Fruit fly (Drosophila melanogaster) whole organism, embryonic: ENCODE measurements around the gene CG46026.

Experiments
- Asciz ChIP-seq: fragments of 200-800 bp; sonication (Bioruptor generic); optimal IDR thresholded peaks from 2 replicates; lab custom pipeline; 2017; ENCODE audit warnings: missing biosample characterization, mild to moderate bottlenecking, missing genetic modification characterization, missing genetic modification reagents
- CG1024 ChIP-seq: fragments of 200-800 bp; sonication (Bioruptor generic); IDR thresholded peaks from 2 replicates; pipeline ENCODE4 v1.3.6; 2022; ENCODE audit warnings: missing biosample characterization, missing genetic modification characterization
- CG10274 ChIP-seq: fragments of 200-800 bp; sonication (Bioruptor generic); optimal IDR thresholded peaks from 3 replicates; lab custom pipeline; 2017; ENCODE audit warnings: missing biosample characterization, mild to moderate bottlenecking, missing genetic modification characterization
- CG10321 ChIP-seq: fragments of 200-800 bp; sonication (Bioruptor generic); IDR thresholded peaks from 2 replicates; pipeline ENCODE4 v1.3.6; 2022; ENCODE audit warnings: missing biosample characterization, missing genetic modification characterization
- CG11560 ChIP-seq: fragments of 200-800 bp; sonication (Bioruptor generic); IDR thresholded peaks from 3 replicates; pipeline ENCODE4 v1.3.6; 2022; ENCODE audit warnings: missing biosample characterization, missing genetic modification characterization
- CG11695 ChIP-seq: fragments of 200-800 bp; sonication (Bioruptor generic); IDR thresholded peaks from 3 replicates; pipeline ENCODE4 v1.3.6; 2022; ENCODE audit warnings: missing biosample characterization, missing genetic modification characterization
- CG12744 ChIP-seq: fragments of 200-800 bp; sonication (Bioruptor generic); optimal IDR thresholded peaks from 2 replicates; lab custom pipeline; 2016; ENCODE audit warnings: missing biosample characterization, missing genetic modification characterization
- CG14014 ChIP-seq: fragments of 200-800 bp; sonication (Bioruptor generic); IDR thresholded peaks from 2 replicates; pipeline ENCODE4 v1.3.6; 2022; ENCODE audit warnings: missing biosample characterization, missing genetic modification characterization
- CG14710 ChIP-seq: fragments of 200-800 bp; sonication (Bioruptor generic); optimal IDR thresholded peaks from 3 replicates; lab custom pipeline; 2019; ENCODE audit warnings: missing biosample characterization, mild to moderate bottlenecking, missing genetic modification characterization, moderate library complexity
- CG17568 ChIP-seq: fragments of 200-800 bp; sonication (Bioruptor generic); optimal IDR thresholded peaks from 2 replicates; lab custom pipeline; 2018; ENCODE audit warnings: missing biosample characterization, mild to moderate bottlenecking, missing genetic modification characterization, moderate library complexity
- CG17802 ChIP-seq: fragments of 200-800 bp; sonication (Bioruptor generic); optimal IDR thresholded peaks from 2 replicates; lab custom pipeline; 2018; ENCODE audit warnings: missing biosample characterization, mild to moderate bottlenecking, missing genetic modification characterization, moderate library complexity
- CG3847 ChIP-seq: fragments of 200-800 bp; sonication (Bioruptor generic); IDR thresholded peaks from 2 replicates; pipeline ENCODE4 v1.3.6; 2022; ENCODE audit warnings: missing biosample characterization, missing genetic modification characterization
- CG6854 ChIP-seq: fragments of 200-800 bp; sonication (Bioruptor generic); optimal IDR thresholded peaks from 3 replicates; lab custom pipeline; 2017; ENCODE audit warnings: missing biosample characterization, mild to moderate bottlenecking, missing genetic modification characterization
- CG7745 ChIP-seq: fragments of 200-800 bp; sonication (Bioruptor generic); optimal IDR thresholded peaks from 2 replicates; lab custom pipeline; 2018; ENCODE audit warnings: missing biosample characterization, mild to moderate bottlenecking, missing genetic modification characterization, moderate library complexity
- CG8359 ChIP-seq: fragments of 200-800 bp; sonication (Bioruptor generic); optimal IDR thresholded peaks from 2 replicates; lab custom pipeline; 2017; ENCODE audit warnings: missing biosample characterization, mild to moderate bottlenecking, missing genetic modification characterization, borderline replicate concordance
- CTCF ChIP-seq: fragments of 200-800 bp; sonication (Bioruptor generic); optimal IDR thresholded peaks from 2 replicates; lab custom pipeline; 2017; ENCODE audit warnings: missing biosample characterization, mild to moderate bottlenecking, missing genetic modification characterization, moderate library complexity
- CrebB ChIP-seq: fragments of 200-800 bp; sonication (Bioruptor generic); optimal IDR thresholded peaks from 3 replicates; lab custom pipeline; 2018; ENCODE audit warnings: missing biosample characterization, mild to moderate bottlenecking, missing genetic modification characterization
- D ChIP-seq, 2 experiments: fragments of 200-800 bp in 1 of 2; fragments of >200 bp in 1 of 2; sonication (Bioruptor generic) in 1 of 2; optimal IDR thresholded peaks; 2 replicates in 1 of 2; 3 replicates in 1 of 2; lab custom pipeline; 2017; ENCODE audit warnings: mild to moderate bottlenecking in 1 of 2, missing biosample characterization in 1 of 2, missing genetic modification characterization in 1 of 2, missing genetic modification reagents in 1 of 2
- D19A ChIP-seq: fragments of 200-800 bp; optimal IDR thresholded peaks from 3 replicates; lab custom pipeline; 2019; ENCODE audit warnings: missing biosample characterization, mild to moderate bottlenecking, missing genetic modification characterization, moderate library complexity
- Dbx ChIP-seq: fragments of 200-800 bp; sonication (Bioruptor generic); IDR thresholded peaks from 3 replicates; pipeline ENCODE4 v1.3.6; 2022; ENCODE audit warnings: missing biosample characterization, missing genetic modification characterization
- Fer1 ChIP-seq: fragments of 200-800 bp; sonication (Bioruptor generic); optimal IDR thresholded peaks from 2 replicates; lab custom pipeline; 2017; ENCODE audit warnings: missing biosample characterization, mild to moderate bottlenecking, missing genetic modification characterization
- GATAe ChIP-seq: fragments of 200-800 bp; sonication (Bioruptor generic); conservative IDR thresholded peaks from 2 replicates; pipeline ENCODE4 v1.3.6; 2022; ENCODE audit warnings: missing biosample characterization, missing genetic modification characterization
- Hr39 ChIP-seq: fragments of >200 bp; optimal IDR thresholded peaks from 2 replicates; lab custom pipeline; 2017
- Kr ChIP-seq: fragments of 200-800 bp; sonication (Bioruptor generic); optimal IDR thresholded peaks from 2 replicates; lab custom pipeline; 2017; ENCODE audit warnings: missing biosample characterization, mild to moderate bottlenecking, missing genetic modification characterization
- Mad ChIP-seq: fragments of 200-800 bp; sonication (Bioruptor generic); optimal IDR thresholded peaks from 2 replicates; lab custom pipeline; 2016; ENCODE audit warnings: missing biosample characterization, missing genetic modification characterization
- NFAT ChIP-seq: fragments of 200-800 bp; sonication (Bioruptor generic); IDR thresholded peaks from 2 replicates; pipeline ENCODE4 v1.3.6; 2022; ENCODE audit warnings: missing biosample characterization, missing genetic modification characterization
- Opbp ChIP-seq: fragments of 200-800 bp; sonication (Bioruptor generic); IDR thresholded peaks from 3 replicates; pipeline ENCODE4 v1.3.6; 2022; ENCODE audit warnings: missing biosample characterization, missing genetic modification characterization; ENCODE audit not compliant: partially characterized antibody
- Optix ChIP-seq: fragments of 200-800 bp; sonication (Bioruptor generic); IDR thresholded peaks from 3 replicates; pipeline ENCODE4 v1.3.6; 2022; ENCODE audit warnings: missing biosample characterization, missing genetic modification characterization
- Ravus ChIP-seq: fragments of 200-800 bp; sonication (Bioruptor generic); IDR thresholded peaks from 2 replicates; pipeline ENCODE4 v1.3.6; 2022; ENCODE audit warnings: missing biosample characterization, missing genetic modification characterization
- Xrp1 ChIP-seq: fragments of 200-800 bp; sonication (Bioruptor generic); IDR thresholded peaks from 2 replicates; pipeline ENCODE4 v1.3.6; 2022; ENCODE audit warnings: missing biosample characterization, missing genetic modification characterization
- bowl ChIP-seq: fragments of 200-800 bp; sonication (Bioruptor generic); IDR thresholded peaks from 2 replicates; pipeline ENCODE4 v1.3.6; 2022; ENCODE audit warnings: missing biosample characterization, missing genetic modification characterization
- br ChIP-seq: fragments of >200 bp; optimal IDR thresholded peaks from 2 replicates; lab custom pipeline; 2017
- dimm ChIP-seq: fragments of 200-800 bp; sonication (Bioruptor generic); IDR thresholded peaks from 2 replicates; pipeline ENCODE4 v1.3.6; 2022; ENCODE audit warnings: missing biosample characterization, missing genetic modification characterization
- emc ChIP-seq: fragments of 200-800 bp; sonication (Bioruptor generic); optimal IDR thresholded peaks from 2 replicates; lab custom pipeline; 2016; ENCODE audit warnings: missing biosample characterization, missing genetic modification characterization
- esg ChIP-seq: fragments of 200-800 bp; sonication (Bioruptor generic); conservative IDR thresholded peaks from 2 replicates; pipeline ENCODE4 v1.3.6; 2022; ENCODE audit warnings: missing biosample characterization, missing genetic modification characterization
- gsb ChIP-seq: fragments of 200-800 bp; sonication (Bioruptor generic); IDR thresholded peaks from 2 replicates; pipeline ENCODE4 v1.3.6; 2022; ENCODE audit warnings: missing biosample characterization, missing genetic modification characterization
- h ChIP-seq: fragments of >200 bp; optimal IDR thresholded peaks from 2 replicates; lab custom pipeline; 2017
- kah ChIP-seq: fragments of 200-800 bp; sonication (Bioruptor generic); optimal IDR thresholded peaks from 2 replicates; lab custom pipeline; 2018; ENCODE audit warnings: missing biosample characterization, mild to moderate bottlenecking, missing genetic modification characterization
- kay ChIP-seq: fragments of 200-800 bp; sonication (Bioruptor generic); optimal IDR thresholded peaks from 2 replicates; lab custom pipeline; 2016; ENCODE audit warnings: missing biosample characterization, missing genetic modification characterization
- lbe ChIP-seq: fragments of 200-800 bp; sonication (Bioruptor generic); optimal IDR thresholded peaks from 2 replicates; lab custom pipeline; 2016; ENCODE audit warnings: missing biosample characterization, mild to moderate bottlenecking, missing genetic modification characterization
- lola ChIP-seq, 3 experiments: fragments of >200 bp in 2 of 3; fragments of 200-800 bp in 1 of 3; sonication (Bioruptor generic) in 1 of 3; optimal IDR thresholded peaks; 2 replicates each; lab custom pipeline; 2017 to 2019; ENCODE audit warnings: missing biosample characterization in 3 of 3, missing genetic modification characterization in 3 of 3, mild to moderate bottlenecking in 1 of 3, moderate library complexity in 1 of 3
- nerfin-1 ChIP-seq: fragments of 200-800 bp; sonication (Bioruptor generic); optimal IDR thresholded peaks from 3 replicates; lab custom pipeline; 2019; ENCODE audit warnings: missing biosample characterization, mild to moderate bottlenecking, missing genetic modification characterization, moderate library complexity
- p53 ChIP-seq: fragments of 200-800 bp; sonication (Bioruptor generic); optimal IDR thresholded peaks from 2 replicates; lab custom pipeline; 2016; ENCODE audit warnings: missing biosample characterization, missing genetic modification characterization
- psq ChIP-seq: fragments of 200-800 bp; sonication (Bioruptor generic); optimal IDR thresholded peaks from 2 replicates; lab custom pipeline; 2017; ENCODE audit warnings: missing biosample characterization, missing genetic modification characterization
- ro ChIP-seq: fragments of 200-800 bp; sonication (Bioruptor generic); IDR thresholded peaks from 2 replicates; pipeline ENCODE4 v1.3.6; 2022; ENCODE audit warnings: missing biosample characterization, missing genetic modification characterization
- row ChIP-seq: fragments of 200-800 bp; sonication (Bioruptor generic); IDR thresholded peaks from 3 replicates; pipeline ENCODE4 v1.3.6; 2022; ENCODE audit warnings: missing biosample characterization, missing genetic modification characterization
- sens-2 ChIP-seq: fragments of 200-800 bp; sonication (Bioruptor generic); IDR thresholded peaks from 2 replicates; pipeline ENCODE4 v1.3.6; 2022; ENCODE audit warnings: missing biosample characterization, missing genetic modification characterization
- slp2 ChIP-seq: fragments of 200-800 bp; sonication (Bioruptor generic); optimal IDR thresholded peaks from 2 replicates; lab custom pipeline; 2016; ENCODE audit warnings: missing biosample characterization, missing genetic modification characterization
- ssp ChIP-seq: fragments of 200-800 bp; sonication (Bioruptor generic); IDR thresholded peaks from 2 replicates; pipeline ENCODE4 v1.3.6; 2022; ENCODE audit warnings: missing biosample characterization, missing genetic modification characterization
- tin ChIP-seq: fragments of 200-800 bp; sonication (Bioruptor generic); optimal IDR thresholded peaks from 3 replicates; lab custom pipeline; 2016; ENCODE audit warnings: missing biosample characterization, missing genetic modification characterization
- zen2 ChIP-seq: fragments of 200-800 bp; sonication (Bioruptor generic); IDR thresholded peaks from 3 replicates; pipeline ENCODE4 v1.3.6; 2022; ENCODE audit warnings: missing biosample characterization, missing genetic modification characterization; ENCODE audit not compliant: partially characterized antibody
- zf30C ChIP-seq: fragments of 200-800 bp; sonication (Bioruptor generic); optimal IDR thresholded peaks from 3 replicates; lab custom pipeline; 2018; ENCODE audit warnings: missing biosample characterization, mild to moderate bottlenecking, missing genetic modification characterization

CG46026 gene

dm6 chr3R:6352893-6353623 is 46.4 kb downstream of the CG46026 start (continued):
- TF ChIP-seq D19A (peak; percentile 1), Asciz (GFP tag; lab: Kevin White, UChicago) (peak; percentile 33), Optix (no peak), kay (GFP tag; lab: Kevin White, UChicago) (peak; percentile 2), CG7745 (tag; lab: Kevin White, UChicago) (no peak), emc (no peak), Kr (GFP tag; lab: Kevin White, UChicago) (no peak), slp2 (GFP tag; lab: Kevin White, UChicago) (no peak), CTCF (GFP tag; lab: Kevin White, UChicago) (no peak), kah (no peak), bowl (GFP tag; lab: Robert Waterston, UW) (no peak), CG11560 (tag; lab: Robert Waterston, UW) (no peak), Dbx (GFP tag; lab: Robert Waterston, UW) (no peak), NFAT (GFP tag; lab: Robert Waterston, UW) (no peak), Mad (GFP tag; lab: Kevin White, UChicago) (no peak), Fer1 (no peak), CG3847 (no peak), nerfin-1 (tag; lab: Kevin White, UChicago) (peak; percentile 35), row (peak; percentile 44), CG17802 (tag; lab: Kevin White, UChicago) (no peak), ssp (no peak), GATAe (GFP tag; lab: Robert Waterston, UW) (no peak), CG8359 (GFP tag; lab: Kevin White, UChicago) (no peak), lola (GFP tag; optimal IDR thresholded peaks at IDR 0.05; lab: Kevin White, UChicago) (peak in 1 of 3 experiments; percentile 40), zen2 (GFP tag; lab: Robert Waterston, UW) (no peak), CG14710 (peak; percentile 17), CG6854 (GFP tag; lab: Kevin White, UChicago) (no peak), Ravus (GFP tag; lab: Robert Waterston, UW) (no peak), CG12744 (GFP tag; lab: Kevin White, UChicago) (no peak), p53 (GFP tag; lab: Kevin White, UChicago) (no peak), gsb (GFP tag; lab: Robert Waterston, UW) (no peak), lbe (GFP tag; lab: Kevin White, UChicago) (no peak), sens-2 (GFP tag; lab: Robert Waterston, UW) (no peak), Xrp1 (GFP tag; lab: Robert Waterston, UW) (peak; percentile 38; the same call in 1 of the 2 replicates), CG1024 (no peak), ro (GFP tag; lab: Robert Waterston, UW) (no peak), CG14014 (no peak), Opbp (no peak), psq (GFP tag; lab: Kevin White, UChicago) (no peak), tin (GFP tag; lab: Kevin White, UChicago) (no peak), D (optimal IDR thresholded peaks at IDR 0.05; lab: Kevin White, UChicago) (no peak), D (GFP tag; optimal IDR thresholded peaks at IDR 0.05; lab: Kevin White, UChicago) (peak; percentile 58), dimm (no peak), h (lab: Kevin White, UChicago) (no peak), br (no peak), CG11695 (GFP tag; lab: Robert Waterston, UW) (0 out of 3 replicates have a peak, but pooled peaks have one; percentile 19), CG10274 (GFP tag; lab: Kevin White, UChicago) (no peak), CrebB (tag; lab: Kevin White, UChicago) (no peak), zf30C (no peak), Hr39 (no peak), CG10321 (no peak), esg (GFP tag; lab: Robert Waterston, UW) (no peak), CG17568 (GFP tag; lab: Kevin White, UChicago) (peak; percentile 7)
